Fruit fly (Drosophila melanogaster): ENCODE results near the gene Nrg.

Gene Nrg

dm6 chrX:8601165-8601564 lies 84.0 kb downstream of the Nrg start (continued):
- TF ChIP-seq zen2 (GFP tag; IDR thresholded peaks at IDR 0.05; ENCODE audit: partially characterized antibody) (no peak), CG12659 (GFP tag; optimal IDR thresholded peaks at IDR 0.05) (no peak), ssp (GFP tag; IDR thresholded peaks at IDR 0.05) (no peak), CG8765 (GFP tag; IDR thresholded peaks at IDR 0.05) (peak; percentile 14; the same call in 1 of the 2 replicates), CG9727 (GFP tag; optimal IDR thresholded peaks at IDR 0.05) (peak; percentile 22), Med (GFP tag) (peak; percentile 89), bigmax (GFP tag; optimal IDR thresholded peaks at IDR 0.05) (no peak), tll (GFP tag; optimal IDR thresholded peaks at IDR 0.05) (no peak), tgo (GFP tag; IDR thresholded peaks at IDR 0.05) (peak; percentile 45; the same call in 2 of the 3 replicates), CG17829 (tag; optimal IDR thresholded peaks at IDR 0.05) (peak; percentile 33), chinmo (GFP tag; IDR thresholded peaks at IDR 0.05; ENCODE audit: partially characterized antibody) (no peak), CG12155 (GFP tag; optimal IDR thresholded peaks at IDR 0.05) (peak; percentile 24), rib (GFP tag; IDR thresholded peaks at IDR 0.05) (no peak), tna (GFP tag; IDR thresholded peaks at IDR 0.05; ENCODE audit: partially characterized antibody) (no peak), CG7786 (GFP tag; optimal IDR thresholded peaks at IDR 0.05) (no peak), cas (GFP tag; IDR thresholded peaks at IDR 0.05) (no peak), Hmr (GFP tag; optimal IDR thresholded peaks at IDR 0.05) (no peak), CG4820 (GFP tag; optimal IDR thresholded peaks at IDR 0.05) (peak; percentile 8), pzg (GFP tag; optimal IDR thresholded peaks at IDR 0.05) (no peak), CG4854 (GFP tag; optimal IDR thresholded peaks at IDR 0.05) (no peak), da (GFP tag; optimal IDR thresholded peaks at IDR 0.05) (no peak), CG14667 (GFP tag; IDR thresholded peaks at IDR 0.05) (no peak), wdn (GFP tag; IDR thresholded peaks at IDR 0.05) (0 out of 2 replicates have a peak, but pooled peaks have one; percentile 11), CG15696 (tag; optimal IDR thresholded peaks at IDR 0.05) (peak; percentile 14), esg (GFP tag; conservative IDR thresholded peaks at IDR 0.05) (0 out of 2 replicates have a peak, but pooled peaks have one; percentile 28), CG14014 (GFP tag; IDR thresholded peaks at IDR 0.05) (peak; percentile 44; the same call in 1 of the 2 replicates), tap (tag; optimal IDR thresholded peaks at IDR 0.05) (no peak), luna (GFP tag; optimal IDR thresholded peaks at IDR 0.05) (no peak), ttk (GFP tag; IDR thresholded peaks at IDR 0.05) (no peak), sqz (GFP tag; optimal IDR thresholded peaks at IDR 0.05) (no peak), mld (GFP tag; IDR thresholded peaks at IDR 0.05; ENCODE audit: partially characterized antibody) (no peak), CG16815 (GFP tag; optimal IDR thresholded peaks at IDR 0.05) (peak; percentile 17), Ets65A (GFP tag) (peak; percentile 81), CG11504 (tag; optimal IDR thresholded peaks at IDR 0.05) (no peak), CG17186 (GFP tag; optimal IDR thresholded peaks at IDR 0.05) (no peak), MTF-1 (GFP tag; optimal IDR thresholded peaks at IDR 0.05; ENCODE audit: borderline replicate concordance) (no peak), Side (GFP tag; optimal IDR thresholded peaks at IDR 0.05) (no peak), Antp (GFP tag; optimal IDR thresholded peaks at IDR 0.05) (peak; percentile 39), onecut (GFP tag; IDR thresholded peaks at IDR 0.05) (no peak; the same call in 1 of the 2 replicates), CG6683 (GFP tag; optimal IDR thresholded peaks at IDR 0.05) (no peak), Scr (GFP tag; IDR thresholded peaks at IDR 0.05; ENCODE audit: partially characterized antibody) (no peak), CG10366 (GFP tag; IDR thresholded peaks at IDR 0.05) (peak; percentile 20; the same call in 1 of the 2 replicates), Bdp1 (GFP tag; optimal IDR thresholded peaks at IDR 0.05) (no peak), Dek (tag; optimal IDR thresholded peaks at IDR 0.05) (no peak), H15 (GFP tag; IDR thresholded peaks at IDR 0.05) (0 out of 3 replicates have a peak, but pooled peaks have one; percentile 41), Hey (tag; optimal IDR thresholded peaks at IDR 0.05) (no peak), sim (GFP tag; IDR thresholded peaks at IDR 0.05) (peak; percentile 25; the same call in 1 of the 2 replicates), aop (GFP tag; IDR thresholded peaks at IDR 0.05) (no peak), phol (tag; optimal IDR thresholded peaks at IDR 0.05) (peak; percentile 44), Jarid2 (GFP tag; optimal IDR thresholded peaks at IDR 0.05) (no peak)
